Worm (Caenorhabditis elegans): ENCODE measurements around the gene selt-1.1.

Gene selt-1.1

DNA sequence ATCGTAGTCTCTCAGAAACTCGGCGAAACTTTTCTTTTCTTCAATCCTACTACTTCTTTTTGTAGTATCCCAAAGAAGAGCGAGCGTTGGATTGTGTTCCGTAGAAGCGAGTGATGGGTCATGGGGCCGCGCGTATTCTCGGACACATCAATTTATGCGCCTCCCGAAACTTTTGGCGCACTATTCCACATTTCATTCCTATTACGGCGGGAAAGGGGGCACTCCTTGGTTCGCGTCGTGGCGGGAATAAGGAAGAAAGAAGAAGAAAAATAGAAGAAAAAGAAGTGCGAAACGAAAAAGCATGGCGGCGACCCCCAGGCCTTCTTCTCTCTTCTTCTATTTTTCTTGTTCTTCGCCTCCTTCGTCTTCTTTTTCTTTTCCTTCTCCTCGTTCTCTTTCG, 25.4 kb upstream of the selt-1.1 start:
- no peak for TF ChIP-seq cog-1 (tag; optimal IDR thresholded peaks at IDR 0.05)
- no peak for TF ChIP-seq ref-1 (GFP tag; conservative IDR thresholded peaks at IDR 0.05)
- no peak for TF ChIP-seq med-1 (GFP tag; optimal IDR thresholded peaks at IDR 0.05; ENCODE audit: insufficient read depth)
- no peak for TF ChIP-seq T22C8.4 (GFP tag; IDR thresholded peaks at IDR 0.05)
- TF ChIP-seq flt-1 (GFP tag; IDR thresholded peaks at IDR 0.05), result no peak

- TF ChIP-seq flt-1 (GFP tag; IDR thresholded peaks at IDR 0.05) (0 out of 2 replicates have a peak, but pooled peaks have one; percentile 16), ztf-23 (GFP tag; IDR thresholded peaks at IDR 0.05) (no peak)
These were observed 23.6 kb upstream of the selt-1.1 start for ce11 chrX:11569744-11570359.

DNA sequence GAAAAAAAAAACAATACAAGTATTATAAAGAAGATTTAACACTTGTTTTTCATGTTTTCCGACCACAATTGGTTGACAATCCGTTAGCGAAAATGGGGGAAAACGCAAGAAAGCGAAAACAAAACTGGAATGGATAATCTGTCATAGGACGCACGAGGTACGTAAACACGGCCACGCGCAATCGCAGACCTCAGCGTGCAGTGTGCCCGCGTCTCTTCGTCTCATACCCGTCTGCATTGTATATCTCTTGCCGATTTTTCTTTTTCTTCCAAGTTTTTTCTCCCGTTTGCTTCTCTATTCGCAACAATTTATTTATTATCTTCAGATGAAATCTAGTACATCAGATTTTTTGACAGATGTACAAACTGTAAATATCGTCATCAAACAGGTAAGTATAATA, 17.4 kb upstream of the selt-1.1 start, which contains the start of gene trpp-9:
Gene trpp-9, plus strand, starts transcription at position 261 of the 400 bp plus-strand sequence.
- TF ChIP-seq cog-1 (tag; optimal IDR thresholded peaks at IDR 0.05) (peak; percentile 38), ztf-29 (GFP tag; IDR thresholded peaks at IDR 0.05) (no peak), T22C8.4 (GFP tag; IDR thresholded peaks at IDR 0.05) (no peak)

DNA sequence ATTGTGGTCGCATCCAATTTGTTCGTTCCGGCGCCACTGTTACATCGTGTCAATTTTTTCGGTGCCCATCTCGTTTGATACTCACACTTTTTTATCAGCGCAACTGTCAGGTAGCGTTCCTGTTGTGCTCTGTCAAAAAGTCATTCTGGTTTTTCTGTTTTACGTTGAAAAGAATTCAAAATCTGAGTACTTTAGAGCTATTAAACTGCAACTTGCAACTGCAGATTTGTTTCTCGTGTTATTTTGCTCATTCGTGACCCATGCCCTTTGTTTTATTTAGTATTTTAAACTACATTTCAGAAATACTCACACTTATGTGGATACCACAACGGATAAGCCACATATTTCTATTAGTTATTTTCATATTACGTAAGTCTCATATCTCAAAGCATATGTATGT, 14.3 kb upstream of the selt-1.1 start, which contains the start of gene lev-8:
Gene lev-8, plus strand, starts transcription at position 301 of the 400 bp plus-strand sequence.
- TF ChIP-seq tab-1 (GFP tag; IDR thresholded peaks at IDR 0.05), result no peak
- TF ChIP-seq ztf-29 (GFP tag; IDR thresholded peaks at IDR 0.05), result no peak
- no peak for TF ChIP-seq cog-1 (tag; optimal IDR thresholded peaks at IDR 0.05)
- no peak for TF ChIP-seq ref-1 (GFP tag; conservative IDR thresholded peaks at IDR 0.05)
- no peak for TF ChIP-seq med-1 (GFP tag; optimal IDR thresholded peaks at IDR 0.05; ENCODE audit: insufficient read depth)
- no peak for TF ChIP-seq flt-1 (GFP tag; IDR thresholded peaks at IDR 0.05)
- no peak for TF ChIP-seq ztf-23 (GFP tag; IDR thresholded peaks at IDR 0.05)
- no peak for TF ChIP-seq klf-2 (GFP tag; conservative IDR thresholded peaks at IDR 0.05)
- no peak for TF ChIP-seq T22C8.4 (GFP tag; IDR thresholded peaks at IDR 0.05)

DNA sequence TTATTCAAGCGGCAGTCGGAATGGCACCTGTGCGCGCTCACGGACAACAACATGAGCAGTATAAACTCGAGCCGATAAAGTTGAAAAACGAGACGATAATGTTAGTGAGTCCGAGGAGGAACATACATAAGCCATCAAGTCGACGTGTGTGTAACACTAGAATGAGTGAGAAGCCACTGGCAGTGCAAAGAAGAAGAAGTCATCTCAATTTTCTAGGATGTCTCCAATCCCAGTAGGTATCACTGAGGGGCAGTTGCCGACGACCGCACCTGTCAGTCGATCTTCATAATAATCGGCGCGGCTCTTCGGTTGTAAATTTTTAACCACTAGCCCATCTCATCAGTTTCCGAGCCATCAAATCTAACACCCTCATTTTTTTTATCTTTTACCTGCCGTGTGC, 13.8 kb upstream of the selt-1.1 start:
- TF ChIP-seq cog-1 (tag; optimal IDR thresholded peaks at IDR 0.05), result no peak
- TF ChIP-seq ztf-29 (GFP tag; IDR thresholded peaks at IDR 0.05), result no peak
- TF ChIP-seq ref-1 (GFP tag; conservative IDR thresholded peaks at IDR 0.05), result no peak
- no peak for TF ChIP-seq med-1 (GFP tag; optimal IDR thresholded peaks at IDR 0.05; ENCODE audit: insufficient read depth)
- TF ChIP-seq flt-1 (GFP tag; IDR thresholded peaks at IDR 0.05), result no peak
- no peak for TF ChIP-seq ztf-23 (GFP tag; IDR thresholded peaks at IDR 0.05)
- TF ChIP-seq tab-1 (GFP tag; IDR thresholded peaks at IDR 0.05), result no peak
- TF ChIP-seq T22C8.4 (GFP tag; IDR thresholded peaks at IDR 0.05), result no peak
- TF ChIP-seq klf-2 (GFP tag; conservative IDR thresholded peaks at IDR 0.05), result no peak

DNA sequence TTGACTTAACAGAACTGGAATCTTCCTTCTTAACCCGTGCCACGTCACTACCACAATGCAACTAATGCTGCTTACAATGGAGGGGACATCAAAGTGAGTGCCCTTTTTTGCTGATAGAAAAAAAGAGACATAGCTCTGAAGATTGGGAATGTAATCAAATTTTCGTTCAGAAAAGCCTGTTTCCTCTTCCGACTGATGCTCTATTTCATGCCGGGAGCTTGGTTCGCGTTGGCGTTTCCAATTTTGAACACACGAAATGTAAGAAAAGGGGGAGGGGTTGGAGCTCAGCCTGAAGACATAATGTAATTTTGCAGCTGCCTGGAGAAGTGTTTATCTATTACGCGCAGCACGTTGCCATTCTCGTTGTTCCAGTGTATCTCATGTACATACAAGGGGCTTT, 11.9 kb upstream of the selt-1.1 start:
- TF ChIP-seq tab-1 (GFP tag; IDR thresholded peaks at IDR 0.05) (no peak), med-1 (GFP tag; optimal IDR thresholded peaks at IDR 0.05; ENCODE audit: insufficient read depth) (no peak), flt-1 (GFP tag; IDR thresholded peaks at IDR 0.05) (no peak), ref-1 (GFP tag; conservative IDR thresholded peaks at IDR 0.05) (no peak), klf-2 (GFP tag; conservative IDR thresholded peaks at IDR 0.05) (no peak), cog-1 (tag; optimal IDR thresholded peaks at IDR 0.05) (no peak), ztf-23 (GFP tag; IDR thresholded peaks at IDR 0.05) (no peak), ztf-29 (GFP tag; IDR thresholded peaks at IDR 0.05) (no peak), T22C8.4 (GFP tag; IDR thresholded peaks at IDR 0.05) (no peak)

- TF ChIP-seq ztf-23 (GFP tag; IDR thresholded peaks at IDR 0.05) (no peak), med-1 (GFP tag; optimal IDR thresholded peaks at IDR 0.05; ENCODE audit: insufficient read depth) (no peak), flt-1 (GFP tag; IDR thresholded peaks at IDR 0.05) (no peak), klf-2 (GFP tag; conservative IDR thresholded peaks at IDR 0.05) (no peak), ztf-29 (GFP tag; IDR thresholded peaks at IDR 0.05) (no peak), cog-1 (tag; optimal IDR thresholded peaks at IDR 0.05) (no peak), tab-1 (GFP tag; IDR thresholded peaks at IDR 0.05) (no peak), T22C8.4 (GFP tag; IDR thresholded peaks at IDR 0.05) (no peak), ref-1 (GFP tag; conservative IDR thresholded peaks at IDR 0.05) (no peak)
These were observed 10.0 kb upstream of the selt-1.1 start, which contains the start of gene C35C5.10 for ce11 chrX:11556194-11556739. Gene C35C5.10 (plus strand): TSS chrX:11556244.

ce11 chrX:11555527-11556137, 9.3 kb upstream of the selt-1.1 start:
- TF ChIP-seq med-1 (GFP tag; optimal IDR thresholded peaks at IDR 0.05; ENCODE audit: insufficient read depth) (no peak), klf-2 (GFP tag; conservative IDR thresholded peaks at IDR 0.05) (no peak), cog-1 (tag; optimal IDR thresholded peaks at IDR 0.05) (no peak), tab-1 (GFP tag; IDR thresholded peaks at IDR 0.05) (no peak), ref-1 (GFP tag; conservative IDR thresholded peaks at IDR 0.05) (no peak), ztf-29 (GFP tag; IDR thresholded peaks at IDR 0.05) (no peak), flt-1 (GFP tag; IDR thresholded peaks at IDR 0.05) (no peak), T22C8.4 (GFP tag; IDR thresholded peaks at IDR 0.05) (no peak), ztf-23 (GFP tag; IDR thresholded peaks at IDR 0.05) (no peak)

- TF ChIP-seq med-1 (GFP tag; optimal IDR thresholded peaks at IDR 0.05; ENCODE audit: insufficient read depth) (no peak), flt-1 (GFP tag; IDR thresholded peaks at IDR 0.05) (no peak), ztf-23 (GFP tag; IDR thresholded peaks at IDR 0.05) (no peak), tab-1 (GFP tag; IDR thresholded peaks at IDR 0.05) (no peak), klf-2 (GFP tag; conservative IDR thresholded peaks at IDR 0.05) (no peak), cog-1 (tag; optimal IDR thresholded peaks at IDR 0.05) (no peak), T22C8.4 (GFP tag; IDR thresholded peaks at IDR 0.05) (no peak), ref-1 (GFP tag; conservative IDR thresholded peaks at IDR 0.05) (no peak), ztf-29 (GFP tag; IDR thresholded peaks at IDR 0.05) (no peak)
These were observed 8.8 kb upstream of the selt-1.1 start for ce11 chrX:11555046-11555445.

DNA sequence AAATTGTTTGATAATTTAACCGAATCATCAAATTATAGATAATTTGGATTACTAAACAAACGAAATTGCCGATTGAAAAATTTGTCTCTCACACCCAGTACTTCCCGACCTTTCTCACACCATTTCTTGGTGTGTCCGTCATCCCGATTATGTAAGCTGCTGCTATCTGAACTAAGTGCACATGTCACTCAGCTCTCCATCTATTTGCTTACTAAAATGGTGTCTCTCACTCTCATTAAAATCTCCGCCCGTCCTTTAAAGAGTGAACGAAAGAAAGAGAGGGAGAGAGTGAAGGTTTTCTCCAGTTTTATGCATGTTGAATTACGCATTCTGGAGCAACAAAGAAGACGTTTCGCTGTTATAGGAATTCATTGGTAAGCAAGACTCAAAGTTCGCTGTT, 8.2 kb upstream of the selt-1.1 start:
- TF ChIP-seq med-1 (GFP tag; optimal IDR thresholded peaks at IDR 0.05; ENCODE audit: insufficient read depth) (no peak), ztf-29 (GFP tag; IDR thresholded peaks at IDR 0.05) (no peak), tab-1 (GFP tag; IDR thresholded peaks at IDR 0.05) (no peak), cog-1 (tag; optimal IDR thresholded peaks at IDR 0.05) (no peak), klf-2 (GFP tag; conservative IDR thresholded peaks at IDR 0.05) (no peak), ref-1 (GFP tag; conservative IDR thresholded peaks at IDR 0.05) (no peak), flt-1 (GFP tag; IDR thresholded peaks at IDR 0.05) (no peak), ztf-23 (GFP tag; IDR thresholded peaks at IDR 0.05) (no peak), T22C8.4 (GFP tag; IDR thresholded peaks at IDR 0.05) (no peak)

Data from whole organism, midembryonic.